Worm (Caenorhabditis elegans): Measurements from ENCODE around the gene Y22D7AL.16.

DNA sequence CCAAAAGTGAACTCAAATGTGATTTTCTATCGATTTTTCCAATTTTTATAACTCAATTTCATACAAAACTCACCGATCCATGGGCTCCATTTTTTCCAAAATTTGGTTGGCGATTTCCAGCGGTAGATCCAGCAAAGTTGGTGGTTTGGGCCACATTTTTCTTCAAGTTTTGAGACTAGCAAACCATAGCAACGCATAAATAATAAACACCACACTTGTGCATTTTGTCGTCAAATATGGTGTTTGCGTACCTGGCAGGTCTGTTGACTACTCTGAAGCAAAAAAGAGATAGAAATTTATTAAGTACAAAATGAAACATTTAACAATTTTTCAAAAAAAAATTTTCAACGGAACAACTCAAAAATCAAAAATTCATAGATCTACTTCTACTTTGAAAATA lies 40.3 kb upstream of the Y22D7AL.16 start:
- TF ChIP-seq nhr-77 (tag; optimal IDR thresholded peaks at IDR 0.05), result no peak
- no peak for TF ChIP-seq snpc-4 (tag; optimal IDR thresholded peaks at IDR 0.05)
- TF ChIP-seq nhr-237 (tag; optimal IDR thresholded peaks at IDR 0.05), result no peak
- no peak for TF ChIP-seq zag-1 (tag; optimal IDR thresholded peaks at IDR 0.05)
- no peak for TF ChIP-seq unc-39 (tag; optimal IDR thresholded peaks at IDR 0.05)
- TF ChIP-seq nhr-6 (tag; optimal IDR thresholded peaks at IDR 0.05), result no peak
- no peak for TF ChIP-seq mdl-1 (tag; optimal IDR thresholded peaks at IDR 0.05)
- no peak for TF ChIP-seq unc-62 (GFP tag; optimal IDR thresholded peaks at IDR 0.05)
- TF ChIP-seq nhr-12 (tag; optimal IDR thresholded peaks at IDR 0.05), result no peak

Measured in whole organism, L2 larva.